Worm (Caenorhabditis elegans) whole organism, L4 larva: ENCODE measurements around the gene ets-5.
A peak's percentile ranks its signal among the peaks of the same experiment; 100 is the strongest.

Experiments
- F37D6.2 ChIP-seq: sonication (generic microtip); optimal IDR thresholded peaks from 2 replicates; lab custom pipeline; 2016; ENCODE audit warnings: mild to moderate bottlenecking, missing genetic modification characterization, missing compliant biosample characterization
- R02D3.7 ChIP-seq: fragments of 150-350 bp; sonication (generic microtip); optimal IDR thresholded peaks from 3 replicates; lab custom pipeline; 2014; ENCODE audit warnings: missing biosample characterization, missing genetic modification characterization
- ces-1 ChIP-seq: fragments of 150-350 bp; sonication (generic microtip); optimal IDR thresholded peaks from 4 replicates; lab custom pipeline; 2014; ENCODE audit warnings: missing biosample characterization, missing genetic modification reagents, missing genetic modification characterization
- dmd-9 ChIP-seq: fragments of 200-800 bp; sonication (Bioruptor generic); IDR thresholded peaks from 2 replicates; pipeline ENCODE4 v1.3.6; 2022; ENCODE audit warnings: missing genetic modification reagents, missing genetic modification characterization, missing compliant biosample characterization
- lin-39 ChIP-seq: fragments of 150-350 bp; optimal IDR thresholded peaks from 2 replicates; lab custom pipeline; 2014; ENCODE audit warnings: missing biosample characterization, missing genetic modification reagents, missing genetic modification characterization
- nhr-11 ChIP-seq: fragments of 150-350 bp; optimal IDR thresholded peaks from 2 replicates; lab custom pipeline; 2014; ENCODE audit warnings: missing biosample characterization, missing genetic modification characterization
- nhr-237 ChIP-seq: sonication (generic microtip); optimal IDR thresholded peaks from 2 replicates; lab custom pipeline; 2017; ENCODE audit warnings: missing biosample characterization, missing genetic modification characterization
- nhr-28 ChIP-seq: fragments of 150-350 bp; optimal IDR thresholded peaks from 2 replicates; lab custom pipeline; 2014; ENCODE audit warnings: missing biosample characterization, missing genetic modification characterization
- skn-1 ChIP-seq: fragments of 150-350 bp; optimal IDR thresholded peaks from 2 replicates; lab custom pipeline; 2014; ENCODE audit warnings: missing biosample characterization, missing genetic modification characterization
- unc-130 ChIP-seq: sonication (generic microtip); optimal IDR thresholded peaks from 2 replicates; lab custom pipeline; 2016; ENCODE audit warnings: missing genetic modification reagents, missing genetic modification characterization, missing compliant biosample characterization
- unc-62 ChIP-seq, 3 experiments: fragments of 150-350 bp in 1 of 3; sonication (generic microtip); optimal IDR thresholded peaks in 2 of 3; peaks in 1 of 3; 1 replicate in 1 of 3; 2 replicates in 2 of 3; lab custom pipeline; 2014 to 2017; ENCODE audit warnings: missing biosample characterization in 3 of 3, missing genetic modification characterization in 3 of 3, missing genetic modification reagents in 3 of 3, missing genotype in 1 of 3

DNA sequence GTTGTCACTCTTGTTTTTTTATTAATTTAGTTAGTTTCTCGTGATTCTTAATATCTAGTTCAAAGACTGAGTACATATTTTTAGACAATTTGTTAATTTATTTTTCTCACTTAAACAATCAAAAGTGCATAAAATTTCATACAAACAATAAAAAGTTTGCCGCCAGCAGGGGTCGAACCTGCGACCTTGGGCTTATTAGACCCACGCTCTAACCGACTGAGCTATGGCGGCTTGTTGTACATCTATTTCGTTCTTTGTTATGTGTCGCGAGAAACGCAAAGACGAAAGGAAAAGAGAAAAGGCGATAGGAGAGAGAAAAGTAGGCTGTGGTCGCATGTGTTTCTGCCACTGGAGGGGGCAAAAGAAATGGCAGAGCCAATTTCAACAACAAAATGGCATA lies 1.1 kb upstream of the ets-5 start:
- TF ChIP-seq lin-39 (tag; lab: Kevin White, UChicago) (no peak), nhr-237 (tag; lab: Kevin White, UChicago) (no peak), dmd-9 (GFP tag; lab: Robert Waterston, UW) (peak; percentile 76; the same call in 1 of the 2 replicates), unc-130 (GFP tag; lab: Kevin White, UChicago) (peak; percentile 54), nhr-11 (tag; lab: Kevin White, UChicago) (peak; percentile 59), unc-62 (GFP tag; optimal IDR thresholded peaks at IDR 0.05 in 1 of 2; lab: Kevin White, UChicago) (peak in 1 of 2 experiments; percentile 99), unc-62 (tag; optimal IDR thresholded peaks at IDR 0.05; lab: Kevin White, UChicago) (no peak), nhr-28 (tag; lab: Kevin White, UChicago) (peak; percentile 74), R02D3.7 (peak; percentile 20), ces-1 (GFP tag; lab: Kevin White, UChicago) (peak; percentile 39), skn-1 (no peak), F37D6.2 (tag; lab: Kevin White, UChicago) (peak; percentile 78)
